Worm (Caenorhabditis elegans) whole organism, mixed stage, embryonic: ENCODE measurements around the gene cpin-1.

Source experiments
- M03D4.4 ChIP-seq: sonication (generic microtip); optimal IDR thresholded peaks from 2 replicates; lab custom pipeline; 2017; ENCODE audit warnings: mild to moderate bottlenecking, missing genetic modification characterization, missing compliant biosample characterization
- bed-3 ChIP-seq: fragments of 200-800 bp; sonication (Bioruptor generic); optimal IDR thresholded peaks from 3 replicates; lab custom pipeline; 2018; ENCODE audit warnings: mild to moderate bottlenecking, missing genetic modification characterization, moderate library complexity, missing compliant biosample characterization
- blmp-1 ChIP-seq: fragments of 150-350 bp; optimal IDR thresholded peaks from 2 replicates; lab custom pipeline; 2014; ENCODE audit warnings: missing biosample characterization, missing genetic modification characterization
- ceh-39 ChIP-seq: fragments of 150-350 bp; optimal IDR thresholded peaks from 2 replicates; lab custom pipeline; 2014; ENCODE audit warnings: missing biosample characterization, missing genetic modification characterization
- ces-1 ChIP-seq: fragments of 150-350 bp; optimal IDR thresholded peaks from 2 replicates; lab custom pipeline; 2014; ENCODE audit warnings: missing biosample characterization, missing genetic modification reagents, missing genetic modification characterization
- cnd-1 ChIP-seq: fragments of 200-800 bp; sonication (Bioruptor generic); optimal IDR thresholded peaks from 2 replicates; lab custom pipeline; 2018; ENCODE audit warnings: mild to moderate bottlenecking, missing genetic modification characterization, missing compliant biosample characterization
- drap-1 ChIP-seq: fragments of 200-800 bp; sonication (Bioruptor generic); optimal IDR thresholded peaks from 3 replicates; lab custom pipeline; 2018; ENCODE audit warnings: mild to moderate bottlenecking, missing genetic modification characterization, missing compliant biosample characterization
- elt-1 ChIP-seq: sonication (generic microtip); optimal IDR thresholded peaks from 2 replicates; lab custom pipeline; 2017; ENCODE audit warnings: missing genetic modification characterization, mild to moderate bottlenecking, missing compliant biosample characterization, antibody characterized with exemption, moderate library complexity, borderline replicate concordance; ENCODE audit not compliant: insufficient read depth
- elt-3 ChIP-seq: fragments of 150-350 bp; optimal IDR thresholded peaks from 2 replicates; lab custom pipeline; 2014; ENCODE audit warnings: missing biosample characterization, missing genetic modification characterization
- flh-1 ChIP-seq: fragments of 200-800 bp; sonication (Bioruptor generic); optimal IDR thresholded peaks from 2 replicates; lab custom pipeline; 2018; ENCODE audit warnings: mild to moderate bottlenecking, missing genetic modification characterization, moderate library complexity, missing compliant biosample characterization
- ham-2 ChIP-seq: fragments of 200-800 bp; sonication (Bioruptor generic); optimal IDR thresholded peaks from 2 replicates; lab custom pipeline; 2018; ENCODE audit warnings: mild to moderate bottlenecking, missing genetic modification characterization, missing compliant biosample characterization
- hlh-1 ChIP-seq: fragments of 150-350 bp; optimal IDR thresholded peaks from 2 replicates; lab custom pipeline; 2014; ENCODE audit warnings: missing biosample characterization, missing genetic modification reagents, missing genetic modification characterization
- lin-13 ChIP-seq: fragments of 150-350 bp; optimal IDR thresholded peaks from 2 replicates; lab custom pipeline; 2014; ENCODE audit warnings: missing biosample characterization, missing genetic modification characterization
- lsy-2 ChIP-seq: fragments of 150-350 bp; optimal IDR thresholded peaks from 2 replicates; lab custom pipeline; 2014; ENCODE audit warnings: missing biosample characterization, missing genetic modification characterization
- mab-5 ChIP-seq: fragments of 150-350 bp; optimal IDR thresholded peaks from 2 replicates; lab custom pipeline; 2014; ENCODE audit warnings: missing biosample characterization, missing genetic modification characterization
- mep-1 ChIP-seq: fragments of 150-350 bp; optimal IDR thresholded peaks from 2 replicates; lab custom pipeline; 2017; ENCODE audit warnings: missing biosample characterization, missing genetic modification reagents, missing genetic modification characterization, inconsistent platforms
- mls-2 ChIP-seq: sonication (generic microtip); optimal IDR thresholded peaks from 2 replicates; lab custom pipeline; 2016; ENCODE audit warnings: mild to moderate bottlenecking, missing genetic modification characterization, moderate library complexity, missing compliant biosample characterization
- nhr-12 ChIP-seq: fragments of 150-350 bp; optimal IDR thresholded peaks from 2 replicates; lab custom pipeline; 2014; ENCODE audit warnings: missing biosample characterization, missing genetic modification characterization
- nhr-237 ChIP-seq: fragments of 150-350 bp; optimal IDR thresholded peaks from 2 replicates; lab custom pipeline; 2014; ENCODE audit warnings: missing biosample characterization, missing genetic modification characterization
- nhr-28 ChIP-seq: fragments of 150-350 bp; optimal IDR thresholded peaks from 2 replicates; lab custom pipeline; 2014; ENCODE audit warnings: missing biosample characterization, missing genetic modification characterization
- nhr-76 ChIP-seq: sonication (generic microtip); optimal IDR thresholded peaks from 2 replicates; lab custom pipeline; 2017; ENCODE audit warnings: missing biosample characterization, missing genetic modification characterization
- pha-4 ChIP-seq: fragments of 150-350 bp; optimal IDR thresholded peaks from 2 replicates; lab custom pipeline; 2018; ENCODE audit warnings: missing biosample characterization, missing genetic modification reagents, missing genetic modification characterization
- sem-2 ChIP-seq: fragments of 200-800 bp; sonication (Bioruptor generic); optimal IDR thresholded peaks from 2 replicates; lab custom pipeline; 2018; ENCODE audit warnings: mild to moderate bottlenecking, missing genetic modification characterization, missing compliant biosample characterization
- snpc-4 ChIP-seq: fragments of 150-350 bp; optimal IDR thresholded peaks from 2 replicates; lab custom pipeline; 2014; ENCODE audit warnings: missing biosample characterization, missing genetic modification characterization
- sptf-1 ChIP-seq: sonication (generic microtip); optimal IDR thresholded peaks from 2 replicates; lab custom pipeline; 2017; ENCODE audit warnings: mild to moderate bottlenecking, missing genetic modification characterization, moderate library complexity, missing compliant biosample characterization
- tbx-8 ChIP-seq: fragments of 200-800 bp; sonication (Bioruptor generic); optimal IDR thresholded peaks from 2 replicates; lab custom pipeline; 2018; ENCODE audit warnings: mild to moderate bottlenecking, missing genetic modification characterization, moderate library complexity, missing compliant biosample characterization
- unc-120 ChIP-seq: sonication (generic microtip); optimal IDR thresholded peaks from 2 replicates; lab custom pipeline; 2017; ENCODE audit warnings: missing genetic modification characterization, missing compliant biosample characterization; ENCODE audit not compliant: poor library complexity, severe bottlenecking
- unc-39 ChIP-seq: fragments of 150-350 bp; optimal IDR thresholded peaks from 2 replicates; lab custom pipeline; 2014; ENCODE audit warnings: missing biosample characterization, missing genetic modification characterization
- unc-62 ChIP-seq: fragments of 150-350 bp; optimal IDR thresholded peaks from 2 replicates; lab custom pipeline; 2014; ENCODE audit warnings: missing biosample characterization, missing genetic modification reagents, missing genetic modification characterization
- zip-8 ChIP-seq: fragments of 150-350 bp; optimal IDR thresholded peaks from 2 replicates; lab custom pipeline; 2014; ENCODE audit warnings: missing biosample characterization, missing genetic modification characterization
- ztf-11 ChIP-seq: fragments of 150-350 bp; optimal IDR thresholded peaks from 2 replicates; lab custom pipeline; 2014; ENCODE audit warnings: missing biosample characterization, missing genetic modification characterization

Gene cpin-1

DNA sequence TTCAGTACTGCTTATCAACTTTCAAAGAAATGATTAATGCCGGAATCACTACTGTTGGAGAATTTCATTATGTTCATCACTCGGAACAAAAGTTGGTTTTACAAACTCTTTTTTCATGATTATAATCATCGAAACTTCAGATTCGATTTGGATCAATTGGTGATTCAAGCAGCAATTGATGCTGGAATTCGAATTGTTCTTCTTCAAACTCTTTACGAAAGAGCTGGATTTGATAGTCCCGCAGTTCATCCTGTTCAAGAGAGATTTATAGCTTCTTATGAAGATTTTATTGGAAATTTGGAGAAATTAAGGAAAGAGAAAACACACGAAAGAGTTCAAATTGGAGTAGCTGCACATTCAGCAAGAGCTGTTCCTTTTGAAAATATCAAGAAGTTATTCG, 1.3 kb downstream of the cpin-1 start:
- TF ChIP-seq hlh-1 (tag; lab: Kevin White, UChicago) (no peak), ztf-11 (tag; lab: Kevin White, UChicago) (no peak), ces-1 (GFP tag; lab: Kevin White, UChicago) (no peak), lsy-2 (tag; lab: Kevin White, UChicago) (no peak), unc-39 (tag; lab: Kevin White, UChicago) (no peak), blmp-1 (tag; lab: Kevin White, UChicago) (no peak), unc-120 (tag; lab: Kevin White, UChicago) (no peak), nhr-28 (tag; lab: Kevin White, UChicago) (no peak), M03D4.4 (no peak), sptf-1 (tag; lab: Kevin White, UChicago) (no peak), ceh-39 (no peak), drap-1 (no peak), mls-2 (tag; lab: Kevin White, UChicago) (no peak), unc-62 (GFP tag; lab: Kevin White, UChicago) (no peak), zip-8 (tag; lab: Kevin White, UChicago) (no peak), sem-2 (GFP tag; lab: Kevin White, UChicago) (no peak), nhr-76 (tag; lab: Kevin White, UChicago) (no peak), flh-1 (no peak), bed-3 (GFP tag; lab: Kevin White, UChicago) (no peak), nhr-12 (no peak)

DNA sequence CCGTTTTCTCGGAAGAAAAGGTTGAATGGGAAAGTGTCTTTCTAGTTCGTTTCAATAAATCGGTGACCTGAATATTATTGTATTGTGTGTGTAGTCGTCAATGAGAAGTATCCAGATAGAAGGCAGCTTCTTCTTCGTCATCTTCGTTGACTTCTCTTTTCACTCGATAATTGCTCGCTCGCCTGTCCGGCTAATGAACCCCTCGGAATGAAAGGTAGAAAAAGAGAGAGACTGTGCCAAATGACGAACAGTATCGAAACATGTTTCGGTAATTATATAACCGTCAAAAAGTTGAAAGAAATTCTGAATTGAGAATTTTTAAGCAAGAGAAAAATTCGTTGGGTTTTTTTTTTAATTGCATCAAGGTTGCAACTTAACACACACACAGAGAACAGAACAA, 6.9 kb downstream of the cpin-1 start, which contains the start of gene cutl-17:
Gene cutl-17, minus strand, starts transcription at position 101 of the 400 bp plus-strand sequence.
- no peak for TF ChIP-seq lin-13
- no peak for TF ChIP-seq pha-4 (tag; lab: Kevin White, UChicago)
- no peak for TF ChIP-seq nhr-76 (tag; lab: Kevin White, UChicago)
- no peak for TF ChIP-seq ham-2 (GFP tag; lab: Kevin White, UChicago)
- TF ChIP-seq lsy-2 (tag; lab: Kevin White, UChicago) = no peak
- no peak for TF ChIP-seq tbx-8 (GFP tag; lab: Kevin White, UChicago)
- TF ChIP-seq sptf-1 (tag; lab: Kevin White, UChicago) = no peak
- no peak for TF ChIP-seq nhr-12
- TF ChIP-seq blmp-1 (tag; lab: Kevin White, UChicago) = no peak
- TF ChIP-seq elt-3 (tag; lab: Kevin White, UChicago) = no peak
- TF ChIP-seq snpc-4 (tag; lab: Kevin White, UChicago) = no peak
- TF ChIP-seq ces-1 (GFP tag; lab: Kevin White, UChicago) = no peak
- no peak for TF ChIP-seq nhr-28 (tag; lab: Kevin White, UChicago)
- no peak for TF ChIP-seq cnd-1
- no peak for TF ChIP-seq elt-1 (tag; lab: Kevin White, UChicago)
- no peak for TF ChIP-seq ztf-11 (tag; lab: Kevin White, UChicago)

DNA sequence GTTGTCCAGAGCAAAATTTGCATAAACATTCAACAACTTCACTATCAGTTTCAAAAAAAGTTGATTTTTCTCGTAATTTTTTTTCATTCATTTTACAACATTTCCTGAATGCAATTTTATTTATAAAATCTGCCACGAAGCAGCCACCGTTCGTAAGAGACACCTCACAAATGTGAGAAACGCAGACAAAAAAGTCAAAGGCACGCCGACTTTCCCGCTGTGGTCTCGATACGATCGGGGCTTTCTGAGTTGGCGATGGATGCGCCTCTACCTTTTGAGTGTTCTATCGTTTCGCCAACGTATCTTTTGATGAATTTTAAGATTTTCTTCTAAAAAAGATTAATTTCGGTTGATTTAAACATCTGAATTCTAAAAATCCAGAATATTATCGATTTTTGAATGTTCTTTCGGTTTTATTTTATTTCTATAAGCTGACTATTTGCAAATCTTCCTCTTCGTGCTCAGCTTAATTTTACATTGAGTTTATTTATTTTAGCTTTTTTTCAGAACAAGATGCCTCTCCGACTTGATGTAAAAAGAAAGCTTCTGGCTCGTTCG, 8.8 kb downstream of the cpin-1 start, which contains the start of gene copb-2:
Gene copb-2, plus strand, starts transcription at position 508 of the 558 bp plus-strand sequence.
- peak; percentile 40 for TF ChIP-seq mep-1 (tag; lab: Kevin White, UChicago)
- peak; percentile 27 for TF ChIP-seq hlh-1 (tag; lab: Kevin White, UChicago)
- TF ChIP-seq zip-8 (tag; lab: Kevin White, UChicago) = no peak
- TF ChIP-seq ces-1 (GFP tag; lab: Kevin White, UChicago) = peak; percentile 49
- TF ChIP-seq, all 35 proteins: peak for 3

DNA sequence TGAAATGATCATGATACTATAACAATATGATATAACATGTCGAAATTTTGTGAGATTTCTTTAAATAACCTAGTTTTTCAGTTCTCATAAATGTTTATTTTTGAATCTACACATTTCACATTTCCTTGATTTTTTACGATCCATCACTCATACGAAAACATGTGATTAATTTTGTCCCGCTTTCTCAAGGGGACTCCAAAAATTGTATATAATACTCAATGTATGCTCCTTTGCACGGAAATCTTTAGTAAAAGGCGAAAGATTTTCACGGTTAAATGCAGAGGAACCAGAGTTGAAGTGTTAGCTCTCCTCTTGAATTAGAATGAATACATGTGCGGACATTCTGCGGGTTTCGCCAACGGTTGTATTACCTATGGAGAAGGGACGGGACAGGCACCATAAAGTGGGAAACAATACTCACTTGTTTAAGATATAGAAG, 13.9 kb downstream of the cpin-1 start:
- TF ChIP-seq tbx-8 (GFP tag; lab: Kevin White, UChicago) (no peak), elt-3 (tag; lab: Kevin White, UChicago) (no peak), M03D4.4 (no peak), pha-4 (tag; lab: Kevin White, UChicago) (no peak), cnd-1 (no peak), mab-5 (no peak), mep-1 (tag; lab: Kevin White, UChicago) (no peak), nhr-237 (tag; lab: Kevin White, UChicago) (no peak), hlh-1 (tag; lab: Kevin White, UChicago) (no peak), nhr-28 (tag; lab: Kevin White, UChicago) (no peak), zip-8 (tag; lab: Kevin White, UChicago) (no peak), unc-39 (tag; lab: Kevin White, UChicago) (no peak), mls-2 (tag; lab: Kevin White, UChicago) (no peak), blmp-1 (tag; lab: Kevin White, UChicago) (no peak), lin-13 (no peak), unc-62 (GFP tag; lab: Kevin White, UChicago) (no peak), nhr-12 (no peak)
